Worm (Caenorhabditis elegans) whole organism, L1 larva: ENCODE results near the gene str-180.

Experiments used
- C16A3.4 ChIP-seq: fragments of 150-350 bp; optimal IDR thresholded peaks from 2 replicates; lab custom pipeline; 2014; ENCODE audit warnings: missing biosample characterization, missing genetic modification characterization
- C34B4.2 ChIP-seq: sonication (generic microtip); optimal IDR thresholded peaks from 2 replicates; lab custom pipeline; 2017; ENCODE audit warnings: mild to moderate bottlenecking, missing genetic modification characterization, missing compliant biosample characterization
- Y116A8C.19 ChIP-seq: sonication (generic microtip); optimal IDR thresholded peaks from 2 replicates; lab custom pipeline; 2016; ENCODE audit warnings: missing compliant biosample characterization, missing genetic modification characterization, borderline replicate concordance
- aha-1 ChIP-seq: fragments of 150-350 bp; optimal IDR thresholded peaks from 2 replicates; lab custom pipeline; 2014; ENCODE audit warnings: missing biosample characterization, missing genetic modification characterization
- aly-2 ChIP-seq: fragments of 150-350 bp; optimal IDR thresholded peaks from 2 replicates; lab custom pipeline; 2014; ENCODE audit warnings: missing biosample characterization, missing genetic modification characterization
- blmp-1 ChIP-seq: fragments of 150-350 bp; optimal IDR thresholded peaks from 2 replicates; lab custom pipeline; 2014; ENCODE audit warnings: missing biosample characterization, missing genetic modification characterization
- ceh-82 ChIP-seq, 3 experiments: fragments of 150-350 bp in 1 of 3; sonication (generic microtip) in 2 of 3; optimal IDR thresholded peaks; 2 replicates each; lab custom pipeline; 2014 to 2017; ENCODE audit warnings: missing biosample characterization in 3 of 3, missing genetic modification characterization in 3 of 3
- ceh-90 ChIP-seq: sonication (generic microtip); optimal IDR thresholded peaks from 2 replicates; lab custom pipeline; 2016; ENCODE audit warnings: missing genetic modification characterization, missing compliant biosample characterization
- ces-1 ChIP-seq: fragments of 150-350 bp; optimal IDR thresholded peaks from 2 replicates; lab custom pipeline; 2014; ENCODE audit warnings: missing biosample characterization, missing genetic modification reagents, missing genetic modification characterization
- dpl-1 ChIP-seq, 3 experiments: fragments of 150-350 bp in 2 of 3; sonication (generic microtip) in 1 of 3; optimal IDR thresholded peaks; 2 replicates each; lab custom pipeline; 2014 to 2017; ENCODE audit warnings: missing biosample characterization in 3 of 3, missing genetic modification characterization in 3 of 3, missing genetic modification reagents in 3 of 3
- efl-1 ChIP-seq, 4 experiments: fragments of 150-350 bp; optimal IDR thresholded peaks in 3 of 4; peaks in 1 of 4; 1 replicate in 1 of 4; 2 replicates in 3 of 4; lab custom pipeline; 2014; ENCODE audit warnings: missing biosample characterization in 2 of 4, missing genetic modification characterization in 2 of 4, missing genetic modification reagents in 2 of 4
- elt-2 ChIP-seq: sonication (generic microtip); optimal IDR thresholded peaks from 2 replicates; lab custom pipeline; 2016; ENCODE audit warnings: missing genetic modification characterization, mild to moderate bottlenecking, inconsistent platforms, missing compliant biosample characterization, missing genetic modification reagents
- elt-3 ChIP-seq, 6 experiments: fragments of 150-350 bp in 1 of 6; sonication (generic microtip); optimal IDR thresholded peaks; 2 replicates each; lab custom pipeline; 2017 to 2018; ENCODE audit warnings: missing biosample characterization in 6 of 6, missing genetic modification characterization in 6 of 6, inconsistent platforms in 1 of 6
- ets-5 ChIP-seq: fragments of 200-800 bp; sonication (Bioruptor generic); IDR thresholded peaks from 2 replicates; pipeline ENCODE4 v1.3.6; 2022; ENCODE audit warnings: missing genetic modification characterization, missing compliant biosample characterization
- fkh-10 ChIP-seq: sonication (generic microtip); optimal IDR thresholded peaks from 2 replicates; lab custom pipeline; 2017; ENCODE audit warnings: missing biosample characterization, missing genetic modification reagents, missing genetic modification characterization
- fkh-4 ChIP-seq: sonication (generic microtip); optimal IDR thresholded peaks from 2 replicates; lab custom pipeline; 2016; ENCODE audit warnings: missing compliant biosample characterization, missing genetic modification characterization, borderline replicate concordance
- fkh-8 ChIP-seq: sonication (generic microtip); optimal IDR thresholded peaks from 2 replicates; lab custom pipeline; 2016; ENCODE audit warnings: mild to moderate bottlenecking, missing genetic modification characterization, missing compliant biosample characterization
- fos-1 ChIP-seq: fragments of 150-350 bp; optimal IDR thresholded peaks from 2 replicates; lab custom pipeline; 2014; ENCODE audit warnings: missing biosample characterization, missing genetic modification characterization
- hlh-17 ChIP-seq: fragments of 200-800 bp; sonication (Bioruptor generic); optimal IDR thresholded peaks from 2 replicates; lab custom pipeline; 2018; ENCODE audit warnings: missing genetic modification characterization, mild to moderate bottlenecking, missing compliant biosample characterization, moderate library complexity, borderline replicate concordance
- irx-1 ChIP-seq: sonication (generic microtip); optimal IDR thresholded peaks from 2 replicates; lab custom pipeline; 2016; ENCODE audit warnings: missing genetic modification characterization, missing compliant biosample characterization
- jun-1 ChIP-seq: fragments of 150-350 bp; optimal IDR thresholded peaks from 2 replicates; lab custom pipeline; 2014; ENCODE audit warnings: missing biosample characterization, missing genetic modification reagents, missing genetic modification characterization
- lin-35 ChIP-seq, 2 experiments: fragments of 150-350 bp; optimal IDR thresholded peaks; 2 replicates each; lab custom pipeline; 2014; ENCODE audit warnings: missing biosample characterization in 2 of 2, missing genetic modification characterization in 2 of 2, missing genetic modification reagents in 2 of 2
- lir-3 ChIP-seq: sonication (generic microtip); optimal IDR thresholded peaks from 2 replicates; lab custom pipeline; 2016; ENCODE audit warnings: mild to moderate bottlenecking, missing genetic modification characterization, moderate library complexity, missing compliant biosample characterization; ENCODE audit not compliant: poor library complexity
- mdl-1 ChIP-seq, 2 experiments: fragments of 150-350 bp; optimal IDR thresholded peaks; 2 replicates each; lab custom pipeline; 2014 to 2017; ENCODE audit warnings: missing biosample characterization in 2 of 2, missing genetic modification characterization in 2 of 2, inconsistent platforms in 1 of 2
- mef-2 ChIP-seq: fragments of 150-350 bp; optimal IDR thresholded peaks from 2 replicates; lab custom pipeline; 2014; ENCODE audit warnings: missing biosample characterization, missing genetic modification characterization
- mep-1 ChIP-seq: fragments of 150-350 bp; optimal IDR thresholded peaks from 2 replicates; lab custom pipeline; 2014; ENCODE audit warnings: missing biosample characterization, missing genetic modification characterization
- nhr-11 ChIP-seq: fragments of 150-350 bp; optimal IDR thresholded peaks from 2 replicates; lab custom pipeline; 2014; ENCODE audit warnings: missing biosample characterization, missing genetic modification characterization
- nhr-12 ChIP-seq: sonication (generic microtip); optimal IDR thresholded peaks from 2 replicates; lab custom pipeline; 2017; ENCODE audit warnings: missing biosample characterization, missing genetic modification characterization
- nhr-19 ChIP-seq: fragments of 200-800 bp; sonication (Bioruptor generic); conservative IDR thresholded peaks from 2 replicates; pipeline ENCODE4 v1.3.6; 2022; ENCODE audit warnings: missing genetic modification characterization, missing compliant biosample characterization
- nhr-20 ChIP-seq: sonication (generic microtip); optimal IDR thresholded peaks from 2 replicates; lab custom pipeline; 2016; ENCODE audit warnings: mild to moderate bottlenecking, missing genetic modification characterization, missing compliant biosample characterization
- nhr-28 ChIP-seq: fragments of 150-350 bp; optimal IDR thresholded peaks from 2 replicates; lab custom pipeline; 2014; ENCODE audit warnings: missing biosample characterization, missing genetic modification characterization
- nhr-84 ChIP-seq: sonication (generic microtip); optimal IDR thresholded peaks from 2 replicates; lab custom pipeline; 2017; ENCODE audit warnings: missing biosample characterization, missing genetic modification characterization
- skn-1 ChIP-seq: fragments of 150-350 bp; optimal IDR thresholded peaks from 2 replicates; lab custom pipeline; 2014; ENCODE audit warnings: missing biosample characterization, missing genetic modification characterization
- snu-23 ChIP-seq: sonication (generic microtip); optimal IDR thresholded peaks from 2 replicates; lab custom pipeline; 2016; ENCODE audit warnings: missing genetic modification characterization, missing compliant biosample characterization
- sox-4 ChIP-seq: sonication (generic microtip); optimal IDR thresholded peaks from 2 replicates; lab custom pipeline; 2016; ENCODE audit warnings: missing genetic modification characterization, missing compliant biosample characterization
- sptf-1 ChIP-seq: fragments of 150-350 bp; optimal IDR thresholded peaks from 2 replicates; lab custom pipeline; 2014; ENCODE audit warnings: missing biosample characterization, missing genetic modification characterization
- tbx-2 ChIP-seq: sonication (generic microtip); optimal IDR thresholded peaks from 2 replicates; lab custom pipeline; 2016; ENCODE audit warnings: missing genetic modification characterization, missing compliant biosample characterization
- unc-130 ChIP-seq: fragments of 150-350 bp; optimal IDR thresholded peaks from 2 replicates; lab custom pipeline; 2017; ENCODE audit warnings: missing biosample characterization, missing genetic modification characterization, inconsistent platforms
- unc-62 ChIP-seq: fragments of 150-350 bp; optimal IDR thresholded peaks from 2 replicates; lab custom pipeline; 2014; ENCODE audit warnings: missing biosample characterization, missing genetic modification reagents, missing genetic modification characterization
- unc-86 ChIP-seq: sonication (generic microtip); optimal IDR thresholded peaks from 2 replicates; lab custom pipeline; 2016; ENCODE audit warnings: missing genetic modification characterization, missing compliant biosample characterization
- vab-15 ChIP-seq: sonication (generic microtip); optimal IDR thresholded peaks from 2 replicates; lab custom pipeline; 2017; ENCODE audit warnings: missing genotype, mild to moderate bottlenecking, missing genetic modification characterization, missing compliant biosample characterization
- xbp-1 ChIP-seq: sonication (generic microtip); optimal IDR thresholded peaks from 2 replicates; lab custom pipeline; 2016; ENCODE audit warnings: missing genetic modification characterization, missing compliant biosample characterization
- zip-4 ChIP-seq: fragments of 200-800 bp; sonication (Bioruptor generic); optimal IDR thresholded peaks from 2 replicates; lab custom pipeline; 2018; ENCODE audit warnings: mild to moderate bottlenecking, missing genetic modification characterization, moderate library complexity, missing compliant biosample characterization
- ztf-11 ChIP-seq, 2 experiments: sonication (generic microtip); optimal IDR thresholded peaks; 2 replicates each; lab custom pipeline; 2016 to 2017; ENCODE audit warnings: missing genetic modification characterization in 2 of 2, missing biosample characterization in 1 of 2, missing compliant biosample characterization in 1 of 2

Gene str-180

DNA sequence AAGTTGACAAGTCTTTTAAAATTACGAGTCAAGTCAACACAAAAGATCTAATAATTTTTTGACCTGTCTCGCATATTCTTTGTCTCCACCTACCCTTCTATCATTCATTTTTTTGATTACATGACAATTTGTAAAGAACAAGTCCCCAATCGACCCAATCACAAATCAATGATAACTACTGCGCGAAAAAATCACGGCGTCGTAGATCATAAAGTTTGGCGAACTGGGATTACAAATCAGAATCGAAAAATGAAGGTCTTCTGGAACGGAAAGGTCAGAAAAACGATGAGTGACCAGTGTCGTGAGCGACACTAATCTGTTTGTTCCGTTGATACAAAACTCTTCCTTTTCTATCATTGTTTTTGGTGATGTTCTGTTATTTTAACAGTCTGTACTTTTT is 21.4 kb upstream of the str-180 start:
- peak in 1 of 6 experiments; percentile 7 for TF ChIP-seq elt-3 (tag; optimal IDR thresholded peaks at IDR 0.05; lab: Kevin White, UChicago)
- TF ChIP-seq unc-86 (tag; lab: Kevin White, UChicago), result no peak
- peak; percentile 22 for TF ChIP-seq blmp-1 (tag; lab: Kevin White, UChicago)
- TF ChIP-seq tbx-2, result no peak

DNA sequence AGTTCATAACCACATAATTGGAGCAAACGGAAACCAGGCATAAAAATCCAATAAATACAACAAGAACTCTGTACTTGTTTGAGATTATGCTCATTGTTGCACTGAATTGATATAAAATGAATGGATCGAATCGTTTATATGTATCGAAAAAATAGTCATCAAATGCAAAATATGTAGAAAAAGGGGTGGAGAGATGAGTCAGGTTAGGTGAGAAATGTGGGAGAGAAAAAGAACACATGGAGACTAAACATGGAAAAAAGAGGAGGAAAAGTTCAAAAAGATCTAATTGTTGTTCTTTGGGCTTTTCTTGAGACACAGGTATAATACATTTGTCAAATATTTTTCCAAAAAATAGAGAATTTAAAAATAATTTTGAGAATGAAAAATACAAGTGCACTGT is 19.8 kb upstream of the str-180 start, which contains the start of gene K11G9.5:
TSS of gene K11G9.5 (minus strand) at position 101 of the 400 bp plus-strand sequence.
- TF ChIP-seq irx-1 (tag; lab: Kevin White, UChicago), result no peak
- no peak for TF ChIP-seq efl-1 (optimal IDR thresholded peaks at IDR 0.05; lab: Kevin White, UChicago)
- TF ChIP-seq efl-1 (GFP tag; optimal IDR thresholded peaks at IDR 0.05 in 1 of 2; lab: Kevin White, UChicago), result peak in 1 of 2 experiments; percentile 52

DNA sequence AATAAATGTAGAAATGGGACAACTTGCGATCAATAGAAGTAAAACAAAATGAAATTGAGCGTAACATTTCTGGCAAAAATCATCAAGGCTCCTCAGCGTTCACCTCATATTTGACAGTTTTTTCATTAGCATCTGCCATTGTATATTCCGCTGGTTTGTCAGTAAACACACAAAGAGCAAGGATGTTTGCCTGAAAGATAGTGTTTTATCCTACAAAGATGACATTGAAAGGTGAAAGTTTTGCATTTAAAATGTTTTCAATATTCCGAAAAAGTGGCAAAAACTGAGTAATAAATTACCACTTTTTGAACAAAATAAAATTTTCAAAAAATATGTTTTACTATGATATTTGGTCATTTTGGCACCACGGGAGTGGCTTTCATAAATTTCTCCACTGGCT is 17.3 kb upstream of the str-180 start:
- TF ChIP-seq nhr-19 (GFP tag; lab: Robert Waterston, UW) (no peak), elt-2 (no peak), unc-62 (GFP tag; lab: Kevin White, UChicago) (no peak), snu-23 (GFP tag; lab: Kevin White, UChicago) (no peak), hlh-17 (no peak), Y116A8C.19 (tag; lab: Kevin White, UChicago) (no peak), skn-1 (tag; lab: Kevin White, UChicago) (no peak)
- TF ChIP-seq, all 84 proteins: peak for 0

DNA sequence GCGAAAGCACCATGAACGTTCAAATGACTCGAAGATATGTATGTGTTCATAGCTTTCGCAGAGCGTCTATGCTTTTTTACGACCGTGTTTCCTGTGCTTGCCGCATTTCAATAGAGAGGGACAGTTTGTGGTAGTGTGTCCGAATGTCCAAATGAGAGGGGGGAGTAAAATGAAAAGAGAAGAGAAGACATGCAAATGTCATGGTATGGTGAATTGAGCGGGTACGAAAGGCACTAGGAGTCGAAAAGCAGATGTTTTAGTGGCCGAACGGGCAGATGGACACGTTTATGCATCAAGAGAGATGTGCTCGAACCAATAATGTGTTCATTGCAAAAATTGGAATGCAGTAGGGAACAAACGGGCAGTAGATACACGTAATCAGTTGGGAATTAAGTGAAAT is 16.9 kb upstream of the str-180 start:
- TF ChIP-seq skn-1 (tag; lab: Kevin White, UChicago) (no peak), zip-4 (GFP tag; lab: Kevin White, UChicago) (no peak), C16A3.4 (tag; lab: Kevin White, UChicago) (no peak), xbp-1 (tag; lab: Kevin White, UChicago) (no peak), vab-15 (tag; lab: Kevin White, UChicago) (no peak), nhr-12 (tag; lab: Kevin White, UChicago) (no peak), fkh-8 (no peak), nhr-28 (tag; lab: Kevin White, UChicago) (no peak), irx-1 (tag; lab: Kevin White, UChicago) (no peak), sptf-1 (tag; lab: Kevin White, UChicago) (no peak), fkh-4 (tag; lab: Kevin White, UChicago) (no peak), jun-1 (no peak), mdl-1 (tag; optimal IDR thresholded peaks at IDR 0.05; lab: Kevin White, UChicago) (no peak), ceh-90 (no peak), lir-3 (tag; lab: Kevin White, UChicago) (no peak), unc-130 (no peak), nhr-11 (tag; lab: Kevin White, UChicago) (no peak), sox-4 (no peak), lin-35 (GFP tag; optimal IDR thresholded peaks at IDR 0.05; lab: Kevin White, UChicago) (no peak), mef-2 (tag; lab: Kevin White, UChicago) (no peak)

DNA sequence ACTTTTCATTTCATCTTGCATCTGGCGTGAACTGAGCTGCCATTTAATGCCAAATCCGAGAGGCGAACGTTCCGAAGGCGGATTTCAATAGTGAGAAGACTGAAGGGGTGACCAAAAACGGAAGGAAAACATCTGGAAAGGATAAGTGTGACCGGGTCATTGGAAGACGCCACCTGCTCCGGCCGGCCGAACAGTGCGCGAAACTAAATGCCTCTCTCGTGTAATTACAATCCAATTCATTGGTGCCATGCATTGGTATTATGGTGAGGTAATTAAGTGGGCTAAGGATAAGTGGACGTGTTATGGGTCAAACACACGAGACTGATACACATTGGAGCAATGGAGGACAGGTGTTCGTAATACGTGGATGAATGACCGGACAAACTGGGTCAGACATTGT is 15.9 kb upstream of the str-180 start:
- no peak for TF ChIP-seq hlh-17
- no peak for TF ChIP-seq nhr-84 (tag; lab: Kevin White, UChicago)
- TF ChIP-seq ceh-82 (tag; optimal IDR thresholded peaks at IDR 0.05; lab: Kevin White, UChicago), result no peak
- no peak for TF ChIP-seq efl-1 (optimal IDR thresholded peaks at IDR 0.05; lab: Kevin White, UChicago)
- TF ChIP-seq efl-1 (GFP tag; optimal IDR thresholded peaks at IDR 0.05 in 1 of 2; lab: Kevin White, UChicago), result peak in 1 of 2 experiments; percentile 62

DNA sequence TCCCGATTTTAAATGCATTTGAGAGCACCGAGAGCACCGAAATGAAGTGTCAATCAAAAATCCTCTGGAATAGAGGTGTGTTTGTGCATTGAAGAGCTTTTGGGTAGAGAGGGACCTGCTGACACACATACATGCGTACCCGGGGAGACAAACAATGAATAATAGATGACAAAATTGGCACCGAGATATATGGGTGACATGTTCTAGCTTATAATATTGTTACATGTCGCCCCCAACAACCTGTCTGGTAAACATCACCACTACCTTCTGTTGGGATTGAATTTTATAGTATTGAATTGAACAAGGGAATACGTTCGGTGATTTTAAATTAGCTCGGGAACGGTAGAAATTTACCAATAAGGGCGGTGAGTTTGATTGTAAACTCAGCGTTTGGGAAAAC is 15.1 kb upstream of the str-180 start:
- TF ChIP-seq ztf-11 (tag; optimal IDR thresholded peaks at IDR 0.05; lab: Kevin White, UChicago), result no peak
- TF ChIP-seq ets-5, result no peak
- TF ChIP-seq lin-35 (GFP tag; optimal IDR thresholded peaks at IDR 0.05; lab: Kevin White, UChicago), result no peak
- no peak for TF ChIP-seq C34B4.2 (tag; lab: Kevin White, UChicago)
- no peak for TF ChIP-seq aly-2 (tag; lab: Kevin White, UChicago)
- TF ChIP-seq mep-1, result no peak
- no peak for TF ChIP-seq aha-1
- no peak for TF ChIP-seq mef-2 (tag; lab: Kevin White, UChicago)
- no peak for TF ChIP-seq xbp-1 (tag; lab: Kevin White, UChicago)
- TF ChIP-seq ces-1 (GFP tag; lab: Kevin White, UChicago), result no peak
- no peak for TF ChIP-seq fkh-10
- TF ChIP-seq vab-15 (tag; lab: Kevin White, UChicago), result no peak
- TF ChIP-seq nhr-11 (tag; lab: Kevin White, UChicago), result no peak
- no peak for TF ChIP-seq fos-1 (tag; lab: Kevin White, UChicago)
- TF ChIP-seq dpl-1 (GFP tag; optimal IDR thresholded peaks at IDR 0.05; lab: Kevin White, UChicago), result no peak
- TF ChIP-seq zip-4 (GFP tag; lab: Kevin White, UChicago), result no peak
- no peak for TF ChIP-seq nhr-20 (tag; lab: Kevin White, UChicago)
